Fruit fly (Drosophila melanogaster) whole organism, embryonic: ENCODE results near the gene CtsF.

Experiments used
- Aef1 ChIP-seq: fragments of 200-800 bp; sonication (Bioruptor generic); IDR thresholded peaks from 3 replicates; pipeline ENCODE4 v1.3.6; 2022; ENCODE audit warnings: missing biosample characterization, missing genetic modification characterization
- B-H1 ChIP-seq: fragments of 200-800 bp; sonication (Bioruptor generic); IDR thresholded peaks from 3 replicates; pipeline ENCODE4 v1.3.6; 2022; ENCODE audit warnings: missing biosample characterization, missing genetic modification characterization
- CG10147 ChIP-seq: fragments of 200-800 bp; sonication (Bioruptor generic); optimal IDR thresholded peaks from 2 replicates; lab custom pipeline; 2019; ENCODE audit warnings: missing biosample characterization, mild to moderate bottlenecking, missing genetic modification characterization, moderate library complexity
- CG10209 ChIP-seq: fragments of 200-800 bp; sonication (Bioruptor generic); optimal IDR thresholded peaks from 3 replicates; lab custom pipeline; 2017; ENCODE audit warnings: missing biosample characterization, mild to moderate bottlenecking, missing genetic modification characterization, missing genetic modification reagents
- CG10565 ChIP-seq: fragments of 200-800 bp; sonication (Bioruptor generic); optimal IDR thresholded peaks from 3 replicates; lab custom pipeline; 2016; ENCODE audit warnings: missing biosample characterization, mild to moderate bottlenecking, missing genetic modification characterization
- CG11456 ChIP-seq: fragments of 200-800 bp; sonication (Bioruptor generic); IDR thresholded peaks from 3 replicates; pipeline ENCODE4 v1.3.6; 2022; ENCODE audit warnings: missing biosample characterization, missing genetic modification characterization
- CG13424 ChIP-seq: fragments of 200-800 bp; sonication (Bioruptor generic); optimal IDR thresholded peaks from 2 replicates; lab custom pipeline; 2019; ENCODE audit warnings: missing biosample characterization, mild to moderate bottlenecking, missing genetic modification characterization, moderate library complexity
- CG13894 ChIP-seq: fragments of 200-800 bp; sonication (Bioruptor generic); optimal IDR thresholded peaks from 3 replicates; lab custom pipeline; 2018; ENCODE audit warnings: missing biosample characterization, mild to moderate bottlenecking, missing genetic modification characterization, moderate library complexity
- CG15696 ChIP-seq: fragments of 200-800 bp; sonication (Bioruptor generic); optimal IDR thresholded peaks from 2 replicates; lab custom pipeline; 2019; ENCODE audit warnings: missing biosample characterization, mild to moderate bottlenecking, missing genetic modification characterization, moderate library complexity
- CG16815 ChIP-seq: fragments of 200-800 bp; sonication (Bioruptor generic); optimal IDR thresholded peaks from 3 replicates; lab custom pipeline; 2017; ENCODE audit warnings: missing biosample characterization, mild to moderate bottlenecking, missing genetic modification characterization
- CG18262 ChIP-seq: fragments of 200-800 bp; optimal IDR thresholded peaks from 3 replicates; lab custom pipeline; 2019; ENCODE audit warnings: missing biosample characterization, mild to moderate bottlenecking, missing genetic modification characterization, moderate library complexity
- CG33213 ChIP-seq: fragments of 200-800 bp; sonication (Bioruptor generic); optimal IDR thresholded peaks from 3 replicates; lab custom pipeline; 2016; ENCODE audit warnings: missing biosample characterization, missing genetic modification characterization
- CG5180 ChIP-seq: fragments of 200-800 bp; sonication (Bioruptor generic); optimal IDR thresholded peaks from 3 replicates; lab custom pipeline; 2017; ENCODE audit warnings: missing biosample characterization, missing genetic modification characterization, mild to moderate bottlenecking, moderate library complexity, missing genetic modification reagents
- CG6254 ChIP-seq: fragments of 200-800 bp; sonication (Bioruptor generic); optimal IDR thresholded peaks from 3 replicates; lab custom pipeline; 2017; ENCODE audit warnings: mild to moderate bottlenecking, missing biosample characterization, missing genetic modification reagents, missing genetic modification characterization
- CG6765 ChIP-seq: fragments of 200-800 bp; sonication (Bioruptor generic); optimal IDR thresholded peaks from 3 replicates; lab custom pipeline; 2017; ENCODE audit warnings: missing biosample characterization, mild to moderate bottlenecking, missing genetic modification characterization
- CG7372 ChIP-seq: fragments of 200-800 bp; sonication (Bioruptor generic); IDR thresholded peaks from 2 replicates; pipeline ENCODE4 v1.3.6; 2022; ENCODE audit warnings: missing biosample characterization, missing genetic modification characterization
- Camta ChIP-seq: fragments of 200-800 bp; sonication (Bioruptor generic); optimal IDR thresholded peaks from 2 replicates; lab custom pipeline; 2016; ENCODE audit warnings: missing biosample characterization, missing genetic modification characterization
- D ChIP-seq, 2 experiments: fragments of 200-800 bp in 1 of 2; fragments of >200 bp in 1 of 2; sonication (Bioruptor generic) in 1 of 2; optimal IDR thresholded peaks; 2 replicates in 1 of 2; 3 replicates in 1 of 2; lab custom pipeline; 2017; ENCODE audit warnings: mild to moderate bottlenecking in 1 of 2, missing biosample characterization in 1 of 2, missing genetic modification characterization in 1 of 2, missing genetic modification reagents in 1 of 2
- Dad ChIP-seq: fragments of 200-800 bp; sonication (Bioruptor generic); optimal IDR thresholded peaks from 3 replicates; lab custom pipeline; 2016; ENCODE audit warnings: missing biosample characterization, missing genetic modification characterization
- Dbx ChIP-seq: fragments of 200-800 bp; sonication (Bioruptor generic); IDR thresholded peaks from 3 replicates; pipeline ENCODE4 v1.3.6; 2022; ENCODE audit warnings: missing biosample characterization, missing genetic modification characterization
- Dip2 ChIP-seq: fragments of 200-800 bp; sonication (Bioruptor generic); IDR thresholded peaks from 2 replicates; pipeline ENCODE4 v1.3.6; 2022; ENCODE audit warnings: missing biosample characterization, missing genetic modification characterization
- Dip3 ChIP-seq: fragments of 200-800 bp; sonication (Bioruptor generic); optimal IDR thresholded peaks from 3 replicates; lab custom pipeline; 2016; ENCODE audit warnings: missing biosample characterization, missing genetic modification characterization
- Dref ChIP-seq: fragments of 200-800 bp; sonication (Bioruptor generic); IDR thresholded peaks from 2 replicates; pipeline ENCODE4 v1.3.6; 2022; ENCODE audit warnings: missing biosample characterization, missing genetic modification characterization
- ERR ChIP-seq: fragments of 200-800 bp; sonication (Bioruptor generic); optimal IDR thresholded peaks from 2 replicates; lab custom pipeline; 2016; ENCODE audit warnings: missing biosample characterization, missing genetic modification characterization
- Hr39 ChIP-seq: fragments of >200 bp; optimal IDR thresholded peaks from 2 replicates; lab custom pipeline; 2017
- Lpt ChIP-seq: fragments of >200 bp; optimal IDR thresholded peaks from 2 replicates; lab custom pipeline; 2018; ENCODE audit warnings: missing biosample characterization, missing genetic modification characterization
- MTF-1 ChIP-seq: fragments of 200-800 bp; sonication (Bioruptor generic); optimal IDR thresholded peaks from 2 replicates; lab custom pipeline; 2018; ENCODE audit warnings: missing biosample characterization, mild to moderate bottlenecking, missing genetic modification characterization, borderline replicate concordance
- Neu2 ChIP-seq: fragments of 200-800 bp; sonication (Bioruptor generic); optimal IDR thresholded peaks from 3 replicates; lab custom pipeline; 2016; ENCODE audit warnings: missing biosample characterization, missing genetic modification characterization, borderline replicate concordance
- Oli ChIP-seq: fragments of 200-800 bp; sonication (Bioruptor generic); optimal IDR thresholded peaks from 2 replicates; lab custom pipeline; 2018; ENCODE audit warnings: missing biosample characterization, mild to moderate bottlenecking, missing genetic modification characterization, moderate library complexity
- Optix ChIP-seq: fragments of 200-800 bp; sonication (Bioruptor generic); IDR thresholded peaks from 3 replicates; pipeline ENCODE4 v1.3.6; 2022; ENCODE audit warnings: missing biosample characterization, missing genetic modification characterization
- PHDP ChIP-seq: fragments of 200-800 bp; sonication (Bioruptor generic); optimal IDR thresholded peaks from 3 replicates; lab custom pipeline; 2018; ENCODE audit warnings: missing biosample characterization, mild to moderate bottlenecking, missing genetic modification characterization, moderate library complexity
- Sin3A ChIP-seq: fragments of >200 bp; optimal IDR thresholded peaks from 2 replicates; lab custom pipeline; 2018
- Stat92E ChIP-seq, 3 experiments: fragments of >200 bp in 2 of 3; fragments of 200-800 bp in 1 of 3; sonication (Bioruptor generic) in 1 of 3; optimal IDR thresholded peaks; 2 replicates each; lab custom pipeline; 2017 to 2019; ENCODE audit warnings: missing biosample characterization in 3 of 3, missing genetic modification characterization in 3 of 3, mild to moderate bottlenecking in 1 of 3, moderate library complexity in 1 of 3
- Xbp1 ChIP-seq: fragments of 200-800 bp; sonication (Bioruptor generic); optimal IDR thresholded peaks from 3 replicates; lab custom pipeline; 2016; ENCODE audit warnings: missing biosample characterization, mild to moderate bottlenecking, missing genetic modification characterization
- bowl ChIP-seq: fragments of 200-800 bp; sonication (Bioruptor generic); IDR thresholded peaks from 2 replicates; pipeline ENCODE4 v1.3.6; 2022; ENCODE audit warnings: missing biosample characterization, missing genetic modification characterization
- chn ChIP-seq: fragments of 200-800 bp; sonication (Bioruptor generic); optimal IDR thresholded peaks from 2 replicates; lab custom pipeline; 2016; ENCODE audit warnings: missing biosample characterization, missing genetic modification characterization
- fd64A ChIP-seq: fragments of 200-800 bp; sonication (Bioruptor generic); optimal IDR thresholded peaks from 3 replicates; lab custom pipeline; 2018; ENCODE audit warnings: missing biosample characterization, mild to moderate bottlenecking, missing genetic modification characterization
- gcm2 ChIP-seq: fragments of 200-800 bp; sonication (Bioruptor generic); optimal IDR thresholded peaks from 2 replicates; lab custom pipeline; 2016; ENCODE audit warnings: missing biosample characterization, missing genetic modification characterization
- jing ChIP-seq: fragments of 200-800 bp; sonication (Bioruptor generic); optimal IDR thresholded peaks from 2 replicates; lab custom pipeline; 2018; ENCODE audit warnings: missing biosample characterization, mild to moderate bottlenecking, missing genetic modification characterization
- jumu ChIP-seq: fragments of 200-800 bp; sonication (Bioruptor generic); optimal IDR thresholded peaks from 3 replicates; lab custom pipeline; 2016; ENCODE audit warnings: missing biosample characterization, missing genetic modification characterization
- lilli ChIP-seq: fragments of 200-800 bp; sonication (Bioruptor generic); optimal IDR thresholded peaks from 3 replicates; lab custom pipeline; 2016; ENCODE audit warnings: missing biosample characterization, missing genetic modification characterization
- maf-S ChIP-seq: fragments of 200-800 bp; sonication (Bioruptor generic); optimal IDR thresholded peaks from 2 replicates; lab custom pipeline; 2016; ENCODE audit warnings: missing biosample characterization, missing genetic modification characterization
- nom ChIP-seq: fragments of 200-800 bp; sonication (Bioruptor generic); optimal IDR thresholded peaks from 2 replicates; lab custom pipeline; 2017; ENCODE audit warnings: missing biosample characterization, missing genetic modification characterization, mild to moderate bottlenecking, moderate library complexity, missing genetic modification reagents
- tll ChIP-seq, 2 experiments: fragments of 200-800 bp in 1 of 2; fragments of >200 bp in 1 of 2; sonication (Bioruptor generic) in 1 of 2; optimal IDR thresholded peaks; 2 replicates each; lab custom pipeline; 2017 to 2019; ENCODE audit warnings: missing biosample characterization in 2 of 2, missing genetic modification characterization in 2 of 2, mild to moderate bottlenecking in 1 of 2, moderate library complexity in 1 of 2
- tna ChIP-seq: fragments of 200-800 bp; sonication (Bioruptor generic); IDR thresholded peaks from 2 replicates; pipeline ENCODE4 v1.3.6; 2022; ENCODE audit warnings: missing biosample characterization, missing genetic modification characterization; ENCODE audit not compliant: partially characterized antibody
- vnd ChIP-seq: fragments of 200-800 bp; sonication (Bioruptor generic); IDR thresholded peaks from 3 replicates; pipeline ENCODE4 v1.3.6; 2022; ENCODE audit warnings: missing biosample characterization, missing genetic modification characterization; ENCODE audit not compliant: partially characterized antibody
- wor ChIP-seq: fragments of 200-800 bp; sonication (Bioruptor generic); IDR thresholded peaks from 2 replicates; pipeline ENCODE4 v1.3.6; 2022; ENCODE audit warnings: missing biosample characterization, missing genetic modification characterization
- zfh1 ChIP-seq: fragments of 200-800 bp; sonication (Bioruptor generic); IDR thresholded peaks from 3 replicates; pipeline ENCODE4 v1.3.6; 2022; ENCODE audit warnings: missing biosample characterization, missing genetic modification characterization

Gene CtsF

dm6 chr3R:5298599-5299307 lies 47.2 kb upstream of the CtsF start (continued):
- no peak for TF ChIP-seq CG6254 (GFP tag; lab: Kevin White, UChicago)
- TF ChIP-seq CG11456 (GFP tag; lab: Robert Waterston, UW), result peak; percentile 90
- no peak for TF ChIP-seq Lpt (GFP tag; lab: Kevin White, UChicago)
- TF ChIP-seq CG10147 (GFP tag; lab: Kevin White, UChicago), result peak; percentile 14
- peak; percentile 82 for TF ChIP-seq Xbp1 (GFP tag; lab: Kevin White, UChicago)
- no peak for TF ChIP-seq Dip2 (GFP tag; lab: Robert Waterston, UW)
- TF ChIP-seq CG10209 (GFP tag; lab: Kevin White, UChicago), result peak; percentile 16
- TF ChIP-seq MTF-1, result peak; percentile 13
- no peak for TF ChIP-seq fd64A (GFP tag; lab: Kevin White, UChicago)
- TF ChIP-seq bowl, result no peak
- TF ChIP-seq Dbx (GFP tag; lab: Robert Waterston, UW), result peak; percentile 66; the same call in 2 of the 3 replicates
- TF ChIP-seq vnd, result no peak; the same call in 2 of the 3 replicates
- TF ChIP-seq Dref (GFP tag; lab: Robert Waterston, UW), result 0 out of 2 replicates have a peak, but pooled peaks have one; percentile 28
- peak; percentile 82 for TF ChIP-seq CG33213
- TF ChIP-seq CG10565, result peak; percentile 4
- TF ChIP-seq Optix (GFP tag; lab: Robert Waterston, UW), result 0 out of 3 replicates have a peak, but pooled peaks have one; percentile 47
- peak; percentile 32; the same call in 1 of the 2 replicates for TF ChIP-seq CG7372 (GFP tag; lab: Robert Waterston, UW)
- peak; percentile 64 for TF ChIP-seq Dip3 (GFP tag; lab: Kevin White, UChicago)
- peak; percentile 46 for TF ChIP-seq PHDP
- no peak for TF ChIP-seq gcm2
- TF ChIP-seq D (optimal IDR thresholded peaks at IDR 0.05; lab: Kevin White, UChicago), result no peak
- TF ChIP-seq D (GFP tag; optimal IDR thresholded peaks at IDR 0.05; lab: Kevin White, UChicago), result no peak
- peak; percentile 64 for TF ChIP-seq maf-S (GFP tag; lab: Kevin White, UChicago)
- peak; percentile 62 for TF ChIP-seq lilli (GFP tag; lab: Kevin White, UChicago)
- TF ChIP-seq CG5180, result no peak
- TF ChIP-seq ERR (GFP tag; lab: Kevin White, UChicago), result peak; percentile 19
- no peak for TF ChIP-seq Oli (tag; lab: Kevin White, UChicago)
- TF ChIP-seq Aef1 (GFP tag; lab: Robert Waterston, UW), result peak; percentile 62
- TF ChIP-seq CG18262 (tag; lab: Kevin White, UChicago), result peak; percentile 28
- no peak for TF ChIP-seq Hr39 (lab: Kevin White, UChicago)
- TF ChIP-seq jumu (GFP tag; lab: Kevin White, UChicago), result peak; percentile 43
- peak; percentile 44 for TF ChIP-seq chn (GFP tag; lab: Kevin White, UChicago)
- TF ChIP-seq Camta, result peak; percentile 12
- peak; percentile 56 for TF ChIP-seq Dad (GFP tag; lab: Kevin White, UChicago)
- peak in 1 of 3 experiments; percentile 26 for TF ChIP-seq Stat92E (GFP tag; optimal IDR thresholded peaks at IDR 0.05; lab: Kevin White, UChicago)
- TF ChIP-seq CG13424, result peak; percentile 41
- TF ChIP-seq CG6765 (GFP tag; lab: Kevin White, UChicago), result peak; percentile 5
- TF ChIP-seq tll (GFP tag; optimal IDR thresholded peaks at IDR 0.05; lab: Kevin White, UChicago), result no peak
- TF ChIP-seq Sin3A (lab: Kevin White, UChicago), result no peak
- peak; percentile 67 for TF ChIP-seq CG15696 (tag; lab: Kevin White, UChicago)
- no peak for TF ChIP-seq nom (GFP tag; lab: Kevin White, UChicago)
- TF ChIP-seq zfh1, result peak; percentile 39; the same call in 2 of the 3 replicates
- peak; percentile 70 for TF ChIP-seq CG13894 (tag; lab: Kevin White, UChicago)
- TF ChIP-seq wor (GFP tag; lab: Robert Waterston, UW), result no peak
- TF ChIP-seq Neu2 (GFP tag; lab: Kevin White, UChicago), result no peak
- TF ChIP-seq CG16815, result peak; percentile 30
- TF ChIP-seq tna (GFP tag; lab: Robert Waterston, UW), result no peak
- TF ChIP-seq B-H1 (GFP tag; lab: Robert Waterston, UW), result peak; percentile 34; the same call in 2 of the 3 replicates
- no peak for TF ChIP-seq jing
